Worm (Caenorhabditis elegans): ENCODE data around the gene B0361.14.

B0361.14 gene

ce11 chrIII:7297045-7297680 lies 2.2 kb downstream of the B0361.14 start:
- TF ChIP-seq flh-1 (GFP tag; optimal IDR thresholded peaks at IDR 0.05) (no peak), ceh-39 (tag; optimal IDR thresholded peaks at IDR 0.05) (no peak), blmp-1 (tag; optimal IDR thresholded peaks at IDR 0.05) (no peak), ceh-43 (GFP tag; optimal IDR thresholded peaks at IDR 0.05) (no peak), nhr-76 (tag; optimal IDR thresholded peaks at IDR 0.05) (no peak), elt-1 (tag; optimal IDR thresholded peaks at IDR 0.05; ENCODE audit: borderline replicate concordance, insufficient read depth) (no peak), sptf-1 (tag; optimal IDR thresholded peaks at IDR 0.05) (no peak), mls-2 (tag; optimal IDR thresholded peaks at IDR 0.05) (no peak)

ce11 chrIII:7296092-7296668 lies 3.2 kb downstream of the B0361.14 start:
- no peak for TF ChIP-seq unc-120 (tag; optimal IDR thresholded peaks at IDR 0.05; ENCODE audit: poor library complexity, severe bottlenecking)
- no peak for TF ChIP-seq ceh-43 (GFP tag; optimal IDR thresholded peaks at IDR 0.05)
- TF ChIP-seq nhr-76 (tag; optimal IDR thresholded peaks at IDR 0.05): no peak
- no peak for TF ChIP-seq zip-8 (tag; optimal IDR thresholded peaks at IDR 0.05)
- TF ChIP-seq mep-1 (tag; optimal IDR thresholded peaks at IDR 0.05): no peak
- TF ChIP-seq nhr-12 (tag; optimal IDR thresholded peaks at IDR 0.05): no peak
- no peak for TF ChIP-seq M03D4.4 (tag; optimal IDR thresholded peaks at IDR 0.05)
- no peak for TF ChIP-seq flh-1 (GFP tag; optimal IDR thresholded peaks at IDR 0.05)
- no peak for TF ChIP-seq lsy-2 (tag; optimal IDR thresholded peaks at IDR 0.05)
- no peak for TF ChIP-seq elt-1 (tag; optimal IDR thresholded peaks at IDR 0.05; ENCODE audit: borderline replicate concordance, insufficient read depth)
- no peak for TF ChIP-seq mab-5 (tag; optimal IDR thresholded peaks at IDR 0.05)
- TF ChIP-seq bed-3 (GFP tag; optimal IDR thresholded peaks at IDR 0.05): no peak
- TF ChIP-seq hlh-1 (tag; optimal IDR thresholded peaks at IDR 0.05): no peak
- no peak for TF ChIP-seq ztf-11 (tag; optimal IDR thresholded peaks at IDR 0.05)
- no peak for TF ChIP-seq nhr-2 (tag; optimal IDR thresholded peaks at IDR 0.05)
- no peak for TF ChIP-seq tbx-8 (GFP tag; optimal IDR thresholded peaks at IDR 0.05)
- no peak for TF ChIP-seq sptf-1 (tag; optimal IDR thresholded peaks at IDR 0.05)
- no peak for TF ChIP-seq ceh-39 (tag; optimal IDR thresholded peaks at IDR 0.05)

- TF ChIP-seq unc-62 (GFP tag; optimal IDR thresholded peaks at IDR 0.05) (no peak), flh-1 (GFP tag; optimal IDR thresholded peaks at IDR 0.05) (no peak), lsy-2 (tag; optimal IDR thresholded peaks at IDR 0.05) (peak; percentile 89)
Observed at ce11 chrIII:7293075-7293684, 6.2 kb downstream of the B0361.14 start, which contains the start of gene cwf-19L2. Gene cwf-19L2, plus strand, starts transcription at chrIII:7293634.

ce11 chrIII:7292569-7292968 lies 6.8 kb downstream of the B0361.14 start:
- TF ChIP-seq ceh-43 (GFP tag; optimal IDR thresholded peaks at IDR 0.05) (no peak), blmp-1 (tag; optimal IDR thresholded peaks at IDR 0.05) (peak; percentile 59)

- TF ChIP-seq ces-1 (GFP tag; optimal IDR thresholded peaks at IDR 0.05): peak; percentile 70
- no peak for TF ChIP-seq flh-1 (GFP tag; optimal IDR thresholded peaks at IDR 0.05)
Observed at ce11 chrIII:7291216-7291615, 8.1 kb downstream of the B0361.14 start.

- TF ChIP-seq sptf-1 (tag; optimal IDR thresholded peaks at IDR 0.05): no peak
- no peak for TF ChIP-seq hlh-1 (tag; optimal IDR thresholded peaks at IDR 0.05)
- TF ChIP-seq elt-3 (tag; optimal IDR thresholded peaks at IDR 0.05): no peak
- TF ChIP-seq bed-3 (GFP tag; optimal IDR thresholded peaks at IDR 0.05): no peak
- TF ChIP-seq sem-2 (GFP tag; optimal IDR thresholded peaks at IDR 0.05): no peak
- no peak for TF ChIP-seq blmp-1 (tag; optimal IDR thresholded peaks at IDR 0.05)
Observed at ce11 chrIII:7290462-7290861, 8.9 kb downstream of the B0361.14 start, which contains the start of gene algn-11. Gene algn-11, minus strand, starts transcription at chrIII:7290562.

ce11 chrIII:7287503-7287902 lies 11.8 kb downstream of the B0361.14 start, which contains the start of gene ykt-6:
Gene ykt-6, minus strand, starts transcription at chrIII:7287603.
- TF ChIP-seq elt-3 (tag; optimal IDR thresholded peaks at IDR 0.05) (no peak), lsy-2 (tag; optimal IDR thresholded peaks at IDR 0.05) (no peak), M03D4.4 (tag; optimal IDR thresholded peaks at IDR 0.05) (no peak), blmp-1 (tag; optimal IDR thresholded peaks at IDR 0.05) (no peak), tbx-8 (GFP tag; optimal IDR thresholded peaks at IDR 0.05) (no peak), unc-120 (tag; optimal IDR thresholded peaks at IDR 0.05; ENCODE audit: poor library complexity, severe bottlenecking) (no peak), unc-39 (tag; optimal IDR thresholded peaks at IDR 0.05) (no peak), pha-4 (tag; optimal IDR thresholded peaks at IDR 0.05) (no peak), nhr-237 (tag; optimal IDR thresholded peaks at IDR 0.05) (no peak), elt-1 (tag; optimal IDR thresholded peaks at IDR 0.05; ENCODE audit: borderline replicate concordance, insufficient read depth) (no peak), ham-2 (GFP tag; optimal IDR thresholded peaks at IDR 0.05) (no peak), hlh-1 (tag; optimal IDR thresholded peaks at IDR 0.05) (no peak), snpc-4 (tag; optimal IDR thresholded peaks at IDR 0.05) (no peak), nhr-2 (tag; optimal IDR thresholded peaks at IDR 0.05) (no peak), mab-5 (tag; optimal IDR thresholded peaks at IDR 0.05) (no peak), mep-1 (tag; optimal IDR thresholded peaks at IDR 0.05) (no peak), nhr-76 (tag; optimal IDR thresholded peaks at IDR 0.05) (no peak), ceh-43 (GFP tag; optimal IDR thresholded peaks at IDR 0.05) (no peak), nhr-28 (tag; optimal IDR thresholded peaks at IDR 0.05) (no peak)

Data from whole organism, mixed stage, embryonic.